Fruit fly (Drosophila melanogaster): Measurements from ENCODE around the gene Ser12.

Gene Ser12

dm6 chr2L:2251175-2251574 is at the start of gene Ser12:
Gene Ser12, minus strand, starts transcription at chr2L:2251275.
- TF ChIP-seq noc (tag; optimal IDR thresholded peaks at IDR 0.05): no peak

dm6 chr2L:2299803-2300202 is 48.7 kb upstream of the Ser12 start, which contains the start of gene CG31949:
Gene CG31949, plus strand, starts transcription at chr2L:2300103.
- TF ChIP-seq noc (tag; optimal IDR thresholded peaks at IDR 0.05): no peak

- TF ChIP-seq noc (tag; optimal IDR thresholded peaks at IDR 0.05): no peak
Measured at dm6 chr2L:2290638-2291037, 39.6 kb upstream of the Ser12 start, which contains the start of gene robl22E. Gene robl22E, minus strand, starts transcription at chr2L:2290738.

dm6 chr2L:2289316-2289715 is 38.2 kb upstream of the Ser12 start, which contains the start of gene CG17237:
Gene CG17237, minus strand, starts transcription at chr2L:2289416.
- no peak for TF ChIP-seq noc (tag; optimal IDR thresholded peaks at IDR 0.05)

dm6 chr2L:2287807-2288206 is 36.7 kb upstream of the Ser12 start, which contains the start of gene CG42658:
Gene CG42658, minus strand, starts transcription at chr2L:2287907.
- TF ChIP-seq noc (tag; optimal IDR thresholded peaks at IDR 0.05): no peak

dm6 chr2L:2286773-2287172 is 35.7 kb upstream of the Ser12 start, which contains the start of gene CG31681:
Gene CG31681, minus strand, starts transcription at chr2L:2286873.
- no peak for TF ChIP-seq noc (tag; optimal IDR thresholded peaks at IDR 0.05)

- TF ChIP-seq noc (tag; optimal IDR thresholded peaks at IDR 0.05): no peak
Measured at dm6 chr2L:2284863-2285262, 33.8 kb upstream of the Ser12 start, which contains the start of gene CG4271. Gene CG4271, plus strand, starts transcription at chr2L:2285163.

dm6 chr2L:2269040-2269439 is 18.0 kb upstream of the Ser12 start, which contains the start of gene CG17242:
Gene CG17242, minus strand, starts transcription at chr2L:2269140.
- no peak for TF ChIP-seq noc (tag; optimal IDR thresholded peaks at IDR 0.05)

- TF ChIP-seq noc (tag; optimal IDR thresholded peaks at IDR 0.05): no peak
Measured at dm6 chr2L:2265221-2265620, 14.1 kb upstream of the Ser12 start, which contains the start of gene CG34049. Gene CG34049, minus strand, starts transcription at chr2L:2265321.

dm6 chr2L:2263142-2263541 is 12.1 kb upstream of the Ser12 start, which contains the start of gene CG4270:
Gene CG4270, plus strand, starts transcription at chr2L:2263442.
- no peak for TF ChIP-seq noc (tag; optimal IDR thresholded peaks at IDR 0.05)

dm6 chr2L:2254950-2255349 is 3.9 kb upstream of the Ser12 start, which contains the start of gene Send1:
Gene Send1, minus strand, starts transcription at chr2L:2255050.
- no peak for TF ChIP-seq noc (tag; optimal IDR thresholded peaks at IDR 0.05)

dm6 chr2L:2252745-2253144 is 1.7 kb upstream of the Ser12 start, which contains the start of gene CG17234:
Gene CG17234, plus strand, starts transcription at chr2L:2253045.
- TF ChIP-seq noc (tag; optimal IDR thresholded peaks at IDR 0.05): no peak

- no peak for TF ChIP-seq noc (tag; optimal IDR thresholded peaks at IDR 0.05)
Measured at dm6 chr2L:2252241-2252640, 1.2 kb upstream of the Ser12 start, which contains the start of gene CG17239. Gene CG17239, minus strand, starts transcription at chr2L:2252341.

dm6 chr2L:2249578-2249977 is 1.5 kb downstream of the Ser12 start:
- TF ChIP-seq noc (tag; optimal IDR thresholded peaks at IDR 0.05): no peak

dm6 chr2L:2242783-2243182 is 8.3 kb downstream of the Ser12 start:
- TF ChIP-seq noc (tag; optimal IDR thresholded peaks at IDR 0.05): no peak

- TF ChIP-seq noc (tag; optimal IDR thresholded peaks at IDR 0.05): no peak
Measured at dm6 chr2L:2242139-2242538, 8.9 kb downstream of the Ser12 start, which contains the start of gene CG4267. Gene CG4267, plus strand, starts transcription at chr2L:2242378.

- TF ChIP-seq noc (tag; optimal IDR thresholded peaks at IDR 0.05): no peak
Measured at dm6 chr2L:2240493-2240892, 10.6 kb downstream of the Ser12 start, which contains the start of gene Tengl1. Gene Tengl1, minus strand, starts transcription at chr2L:2240593.
